Worm (Caenorhabditis elegans) whole organism, L2 larva: Measurements from ENCODE around the gene C43H6.6.

Experiments used
- Y55F3AM.14 ChIP-seq: fragments of 200-800 bp; sonication (Bioruptor generic); optimal IDR thresholded peaks from 2 replicates; lab custom pipeline; 2018; ENCODE audit warnings: mild to moderate bottlenecking, missing genetic modification characterization, missing compliant biosample characterization
- blmp-1 ChIP-seq: sonication (generic microtip); optimal IDR thresholded peaks from 2 replicates; lab custom pipeline; 2017; ENCODE audit warnings: missing genetic modification characterization, mild to moderate bottlenecking, missing compliant biosample characterization, antibody characterized with exemption, moderate library complexity; ENCODE audit not compliant: insufficient read depth
- ceh-16 ChIP-seq: fragments of 150-350 bp; optimal IDR thresholded peaks from 2 replicates; lab custom pipeline; 2014; ENCODE audit warnings: missing biosample characterization, missing genetic modification characterization
- ceh-82 ChIP-seq: fragments of 150-350 bp; optimal IDR thresholded peaks from 2 replicates; lab custom pipeline; 2014; ENCODE audit warnings: missing biosample characterization, missing genetic modification characterization
- dmd-4 ChIP-seq: sonication (generic microtip); optimal IDR thresholded peaks from 2 replicates; lab custom pipeline; 2017; ENCODE audit warnings: missing biosample characterization, missing genetic modification characterization
- gmeb-1 ChIP-seq: fragments of 150-350 bp; optimal IDR thresholded peaks from 2 replicates; lab custom pipeline; 2014; ENCODE audit warnings: missing biosample characterization, missing genetic modification characterization
- lin-39 ChIP-seq: fragments of 150-350 bp; optimal IDR thresholded peaks from 2 replicates; lab custom pipeline; 2014; ENCODE audit warnings: missing biosample characterization, missing genetic modification reagents, missing genetic modification characterization
- nhr-11 ChIP-seq: fragments of 150-350 bp; optimal IDR thresholded peaks from 2 replicates; lab custom pipeline; 2014; ENCODE audit warnings: missing biosample characterization, missing genetic modification characterization
- nhr-237 ChIP-seq: fragments of 150-350 bp; optimal IDR thresholded peaks from 2 replicates; lab custom pipeline; 2014; ENCODE audit warnings: missing biosample characterization, missing genetic modification characterization
- nhr-6 ChIP-seq: fragments of 150-350 bp; optimal IDR thresholded peaks from 2 replicates; lab custom pipeline; 2014; ENCODE audit warnings: missing biosample characterization, missing genetic modification characterization
- snpc-4 ChIP-seq: fragments of 150-350 bp; optimal IDR thresholded peaks from 2 replicates; lab custom pipeline; 2014; ENCODE audit warnings: missing biosample characterization, missing genetic modification characterization
- zag-1 ChIP-seq: fragments of 150-350 bp; optimal IDR thresholded peaks from 2 replicates; lab custom pipeline; 2014; ENCODE audit warnings: missing biosample characterization, missing genetic modification characterization

- TF ChIP-seq blmp-1 (tag; lab: Kevin White, UChicago) (no peak), lin-39 (tag; lab: Kevin White, UChicago) (no peak), nhr-11 (tag; lab: Kevin White, UChicago) (no peak), Y55F3AM.14 (GFP tag; lab: Kevin White, UChicago) (no peak), ceh-16 (tag; lab: Kevin White, UChicago) (no peak), zag-1 (no peak), nhr-6 (no peak), ceh-82 (tag; lab: Kevin White, UChicago) (no peak), gmeb-1 (tag; lab: Kevin White, UChicago) (no peak), snpc-4 (tag; lab: Kevin White, UChicago) (no peak), dmd-4 (tag; lab: Kevin White, UChicago) (no peak), nhr-237 (no peak)
Observed at ce11 chrX:2410978-2411377, 15.9 kb downstream of the C43H6.6 start.
